Worm (Caenorhabditis elegans) whole organism, early embryonic: ENCODE results near the gene C35D10.7.

Source experiments
- B0310.2 ChIP-seq: sonication (generic microtip); optimal IDR thresholded peaks from 2 replicates; lab custom pipeline; 2016; ENCODE audit warnings: mild to moderate bottlenecking, missing genetic modification characterization, missing compliant biosample characterization
- F13C5.2 ChIP-seq: sonication (generic microtip); optimal IDR thresholded peaks from 2 replicates; lab custom pipeline; 2017; ENCODE audit warnings: mild to moderate bottlenecking, missing genetic modification characterization, inconsistent platforms, missing compliant biosample characterization
- aly-1 ChIP-seq: sonication (generic microtip); optimal IDR thresholded peaks from 2 replicates; lab custom pipeline; 2016; ENCODE audit warnings: missing genetic modification characterization, missing compliant biosample characterization
- ama-1 ChIP-seq: fragments of 150-350 bp; optimal IDR thresholded peaks from 2 replicates; lab custom pipeline; 2014
- ceh-13 ChIP-seq: fragments of 200-800 bp; sonication (Bioruptor generic); optimal IDR thresholded peaks from 2 replicates; lab custom pipeline; 2018; ENCODE audit warnings: mild to moderate bottlenecking, missing genetic modification characterization, missing compliant biosample characterization
- ceh-36 ChIP-seq: sonication (generic microtip); optimal IDR thresholded peaks from 2 replicates; lab custom pipeline; 2016; ENCODE audit warnings: missing genetic modification characterization, inconsistent platforms, missing compliant biosample characterization
- ets-7 ChIP-seq: sonication (generic microtip); optimal IDR thresholded peaks from 2 replicates; lab custom pipeline; 2016; ENCODE audit warnings: missing genotype, missing genetic modification characterization, missing compliant biosample characterization
- flt-1 ChIP-seq: fragments of 200-800 bp; sonication (Bioruptor generic); IDR thresholded peaks from 2 replicates; pipeline ENCODE4 v1.3.6; 2022; ENCODE audit warnings: missing genetic modification characterization, missing compliant biosample characterization
- hmbx-1 ChIP-seq: sonication (generic microtip); optimal IDR thresholded peaks from 2 replicates; lab custom pipeline; 2016; ENCODE audit warnings: mild to moderate bottlenecking, missing genetic modification characterization, missing compliant biosample characterization
- hmg-4 ChIP-seq: fragments of 200-800 bp; sonication (Bioruptor generic); optimal IDR thresholded peaks from 2 replicates; lab custom pipeline; 2018; ENCODE audit warnings: mild to moderate bottlenecking, missing genetic modification characterization, missing compliant biosample characterization
- hnd-1 ChIP-seq: sonication (generic microtip); optimal IDR thresholded peaks from 2 replicates; lab custom pipeline; 2016; ENCODE audit warnings: missing genetic modification characterization, missing compliant biosample characterization
- pes-1 ChIP-seq: fragments of 200-800 bp; sonication (Bioruptor generic); IDR thresholded peaks from 2 replicates; pipeline ENCODE4 v1.3.6; 2022; ENCODE audit warnings: missing genetic modification reagents, missing genetic modification characterization, missing compliant biosample characterization
- scrt-1 ChIP-seq: fragments of 200-800 bp; sonication (Bioruptor generic); IDR thresholded peaks from 2 replicates; pipeline ENCODE4 v1.3.6; 2022; ENCODE audit warnings: missing genetic modification characterization, missing compliant biosample characterization
- sea-1 ChIP-seq: fragments of 200-800 bp; sonication (Bioruptor generic); conservative IDR thresholded peaks from 2 replicates; pipeline ENCODE4 v1.3.6; 2022; ENCODE audit warnings: missing genetic modification characterization, missing compliant biosample characterization
- tbx-11 ChIP-seq: fragments of 200-800 bp; sonication (Bioruptor generic); IDR thresholded peaks from 2 replicates; pipeline ENCODE4 v1.3.6; 2022; ENCODE audit warnings: missing genetic modification characterization, missing compliant biosample characterization
- tbx-37 ChIP-seq: fragments of 200-800 bp; sonication (Bioruptor generic); conservative IDR thresholded peaks from 2 replicates; pipeline ENCODE4 v1.3.6; 2022; ENCODE audit warnings: missing genetic modification reagents, missing genetic modification characterization, missing compliant biosample characterization
- tra-4 ChIP-seq: sonication (generic microtip); optimal IDR thresholded peaks from 2 replicates; lab custom pipeline; 2017; ENCODE audit warnings: missing genetic modification characterization, missing compliant biosample characterization

Gene C35D10.7

DNA sequence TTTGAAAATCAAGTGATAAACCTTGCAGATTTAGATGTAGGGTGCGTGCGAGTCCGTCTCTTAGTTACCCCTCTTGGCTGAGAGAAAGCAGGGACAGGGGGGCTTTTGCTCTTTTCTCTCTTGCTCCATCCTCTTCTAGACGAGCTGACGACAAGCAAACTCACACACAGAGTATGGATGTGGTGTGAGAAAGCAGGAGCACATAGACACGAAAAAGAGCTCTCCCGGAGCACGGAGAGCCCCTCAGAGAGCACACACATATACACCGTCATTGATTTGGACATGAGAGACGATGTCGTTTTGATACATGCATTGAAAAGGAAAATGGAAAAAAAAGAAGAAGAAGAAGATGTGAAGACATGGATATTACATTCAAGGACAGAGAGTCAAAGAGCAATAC, 19.7 kb downstream of the C35D10.7 start:
- TF ChIP-seq B0310.2 (no peak), tbx-37 (GFP tag; lab: Robert Waterston, UW) (no peak), flt-1 (GFP tag; lab: Robert Waterston, UW) (no peak), aly-1 (tag; lab: Kevin White, UChicago) (no peak), pes-1 (no peak), tbx-11 (no peak), scrt-1 (GFP tag; lab: Robert Waterston, UW) (no peak), hnd-1 (tag; lab: Kevin White, UChicago) (no peak), ceh-36 (tag; lab: Kevin White, UChicago) (no peak), ceh-13 (GFP tag; lab: Kevin White, UChicago) (no peak), hmbx-1 (tag; lab: Kevin White, UChicago) (no peak), F13C5.2 (tag; lab: Kevin White, UChicago) (no peak), sea-1 (GFP tag; lab: Robert Waterston, UW) (no peak), ets-7 (tag; lab: Kevin White, UChicago) (no peak), tra-4 (tag; lab: Kevin White, UChicago) (no peak), hmg-4 (GFP tag; lab: Kevin White, UChicago) (no peak)

DNA sequence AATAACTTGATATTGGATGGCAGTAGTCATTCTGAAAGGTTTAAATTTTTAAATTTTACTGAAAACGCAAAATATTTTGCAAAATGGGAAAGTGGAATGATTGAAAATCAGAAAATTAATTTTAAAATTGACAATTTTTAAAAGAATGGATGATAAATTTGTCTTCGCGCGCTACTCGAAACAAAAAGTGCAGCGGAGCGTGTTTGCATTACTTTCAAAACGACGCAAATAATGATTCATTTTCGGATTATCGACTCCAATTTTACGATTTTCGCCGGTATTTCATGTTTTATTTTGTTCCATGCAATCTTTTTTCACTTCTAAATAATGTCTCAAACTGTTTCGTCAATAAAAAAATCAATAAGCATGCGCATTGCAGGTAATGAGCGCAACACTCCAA, 22.3 kb downstream of the C35D10.7 start, which contains the start of the genes tost-1 and arx-6:
Gene tost-1, minus strand, starts transcription at position 31 of the 400 bp plus-strand sequence.
Gene arx-6, plus strand, starts transcription at position 378 of the 400 bp plus-strand sequence.
- TF ChIP-seq ceh-13 (GFP tag; lab: Kevin White, UChicago) (no peak), F13C5.2 (tag; lab: Kevin White, UChicago) (no peak), hmg-4 (GFP tag; lab: Kevin White, UChicago) (peak; percentile 35)

DNA sequence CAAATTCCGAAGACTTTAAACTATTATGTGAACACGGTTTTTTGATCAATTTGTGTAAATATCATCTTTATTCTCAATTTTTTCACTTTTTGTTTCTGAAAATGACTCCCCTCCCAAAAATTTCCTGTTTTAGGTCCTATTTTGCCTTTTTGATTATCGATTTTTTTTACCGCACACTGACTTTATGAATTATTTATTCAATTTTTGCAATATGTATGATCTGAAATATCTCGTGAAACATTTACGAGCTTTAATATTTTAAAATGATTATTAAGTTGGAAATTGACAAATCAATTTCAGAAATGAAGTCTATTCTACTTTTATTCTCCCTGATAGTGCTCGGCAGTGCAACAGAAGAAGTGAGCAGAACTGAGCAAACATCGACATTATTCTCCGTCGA, 23.5 kb downstream of the C35D10.7 start, which contains the start of gene C35D10.1:
Gene C35D10.1, plus strand, starts transcription at position 301 of the 400 bp plus-strand sequence.
- TF ChIP-seq hnd-1 (tag; lab: Kevin White, UChicago) (no peak), pes-1 (no peak), hmg-4 (GFP tag; lab: Kevin White, UChicago) (no peak), flt-1 (GFP tag; lab: Robert Waterston, UW) (no peak), tbx-11 (no peak), hmbx-1 (tag; lab: Kevin White, UChicago) (no peak)

DNA sequence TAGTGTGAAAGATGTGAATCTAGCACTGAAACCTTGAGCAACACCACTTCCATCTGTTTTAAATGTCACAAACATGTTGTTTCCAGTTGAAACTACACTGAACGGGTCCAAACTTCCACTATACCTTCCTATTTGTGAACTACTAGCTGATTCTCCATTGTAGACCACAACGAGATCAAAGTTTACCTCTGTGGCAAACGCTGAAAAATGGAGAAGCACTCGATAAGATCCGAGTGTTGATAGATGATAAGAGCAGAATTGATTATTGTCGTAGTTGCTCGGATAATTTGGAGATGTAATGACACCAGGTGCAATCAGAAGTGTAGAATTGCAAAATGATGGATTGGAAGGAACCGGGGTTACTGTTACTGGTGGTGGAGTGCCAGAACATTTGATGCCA, 26.0 kb downstream of the C35D10.7 start:
- TF ChIP-seq B0310.2, result no peak
- no peak for TF ChIP-seq hmbx-1 (tag; lab: Kevin White, UChicago)
- no peak for TF ChIP-seq hnd-1 (tag; lab: Kevin White, UChicago)
- TF ChIP-seq pes-1, result no peak
- no peak for TF ChIP-seq F13C5.2 (tag; lab: Kevin White, UChicago)
- no peak for TF ChIP-seq ceh-13 (GFP tag; lab: Kevin White, UChicago)
- no peak for TF ChIP-seq ama-1 (lab: Kevin White, UChicago)
- TF ChIP-seq hmg-4 (GFP tag; lab: Kevin White, UChicago), result no peak
- no peak for TF ChIP-seq scrt-1 (GFP tag; lab: Robert Waterston, UW)

DNA sequence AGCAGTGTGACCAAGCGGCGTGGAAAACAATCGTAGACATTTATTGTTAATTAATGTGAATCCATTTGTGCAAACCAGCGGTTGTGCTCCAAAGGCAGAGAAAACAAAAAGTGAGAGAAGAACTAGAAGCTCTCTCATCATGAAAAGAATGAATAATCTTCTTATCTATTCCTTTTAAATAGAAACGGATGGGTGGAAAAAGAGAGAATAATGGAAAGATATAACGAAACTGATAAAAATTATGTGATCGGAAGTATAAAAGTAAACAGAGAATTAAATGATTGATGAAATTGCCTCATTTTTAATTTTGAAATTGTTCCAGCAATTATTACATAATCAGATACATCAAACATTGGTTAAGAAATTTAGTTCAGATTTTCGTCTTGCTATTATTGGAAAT, 27.4 kb downstream of the C35D10.7 start, which contains the start of gene clec-5:
Gene clec-5, minus strand, starts transcription at position 178 of the 400 bp plus-strand sequence.
- no peak for TF ChIP-seq ceh-13 (GFP tag; lab: Kevin White, UChicago)
- no peak for TF ChIP-seq ceh-36 (tag; lab: Kevin White, UChicago)
- TF ChIP-seq ama-1 (lab: Kevin White, UChicago), result no peak
- TF ChIP-seq hmg-4 (GFP tag; lab: Kevin White, UChicago), result no peak
- TF ChIP-seq aly-1 (tag; lab: Kevin White, UChicago), result no peak
- TF ChIP-seq hmbx-1 (tag; lab: Kevin White, UChicago), result no peak
- no peak for TF ChIP-seq F13C5.2 (tag; lab: Kevin White, UChicago)
- TF ChIP-seq sea-1 (GFP tag; lab: Robert Waterston, UW), result no peak

DNA sequence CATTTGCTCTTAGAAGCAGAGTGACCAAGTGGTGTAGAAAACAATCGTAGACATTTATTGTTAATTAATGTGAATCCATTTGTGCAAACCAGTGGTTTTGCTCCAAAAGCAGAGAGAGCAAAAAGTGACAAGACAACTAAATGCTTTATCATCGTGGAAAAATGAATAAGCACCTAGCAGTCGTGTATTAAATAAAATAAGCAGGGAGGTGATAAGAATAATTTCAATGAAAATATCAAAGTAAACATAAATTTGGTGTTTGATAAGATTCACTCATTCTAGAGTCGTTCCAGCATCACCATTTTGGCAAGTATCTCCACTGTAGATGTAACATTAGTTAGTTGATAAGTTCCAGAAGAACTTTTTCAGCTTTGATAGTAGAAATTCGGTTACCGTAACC, 31.3 kb downstream of the C35D10.7 start, which contains the start of gene clec-6:
Gene clec-6, minus strand, starts transcription at position 154 of the 400 bp plus-strand sequence.
- TF ChIP-seq tra-4 (tag; lab: Kevin White, UChicago) (no peak), hmbx-1 (tag; lab: Kevin White, UChicago) (no peak), ama-1 (lab: Kevin White, UChicago) (no peak), scrt-1 (GFP tag; lab: Robert Waterston, UW) (no peak), tbx-11 (no peak), flt-1 (GFP tag; lab: Robert Waterston, UW) (no peak), B0310.2 (no peak), sea-1 (GFP tag; lab: Robert Waterston, UW) (no peak), hnd-1 (tag; lab: Kevin White, UChicago) (no peak), aly-1 (tag; lab: Kevin White, UChicago) (no peak), ets-7 (tag; lab: Kevin White, UChicago) (no peak), pes-1 (no peak), F13C5.2 (tag; lab: Kevin White, UChicago) (no peak), ceh-13 (GFP tag; lab: Kevin White, UChicago) (no peak), ceh-36 (tag; lab: Kevin White, UChicago) (no peak)

DNA sequence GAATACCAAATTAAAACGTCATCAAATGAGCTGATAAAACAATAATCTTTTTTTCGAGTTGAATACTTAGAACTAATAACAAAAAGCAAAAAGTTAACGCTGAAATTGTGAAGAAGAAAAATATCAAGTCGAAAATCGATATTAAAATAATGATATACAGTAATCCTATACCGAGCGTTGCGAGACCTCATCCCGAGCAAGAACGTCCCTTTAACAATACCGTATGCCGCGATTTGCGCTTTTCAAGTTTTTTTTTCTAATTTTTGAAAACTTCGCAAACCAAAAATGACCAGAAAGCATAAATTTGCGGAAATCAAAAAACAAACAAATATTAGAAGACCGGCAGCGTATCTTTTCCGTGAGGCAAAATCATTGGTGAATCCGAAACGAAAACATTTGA, 35.0 kb downstream of the C35D10.7 start, which contains the start of gene F26F4.5:
Gene F26F4.5, minus strand, starts transcription at position 256 of the 400 bp plus-strand sequence.
- no peak for TF ChIP-seq ama-1 (lab: Kevin White, UChicago)
- TF ChIP-seq hnd-1 (tag; lab: Kevin White, UChicago), result no peak
- TF ChIP-seq pes-1, result no peak
- no peak for TF ChIP-seq F13C5.2 (tag; lab: Kevin White, UChicago)
- TF ChIP-seq ceh-36 (tag; lab: Kevin White, UChicago), result no peak
- no peak for TF ChIP-seq B0310.2
- no peak for TF ChIP-seq ets-7 (tag; lab: Kevin White, UChicago)
- TF ChIP-seq scrt-1 (GFP tag; lab: Robert Waterston, UW), result no peak
- no peak for TF ChIP-seq tbx-11
- no peak for TF ChIP-seq hmbx-1 (tag; lab: Kevin White, UChicago)
- no peak for TF ChIP-seq flt-1 (GFP tag; lab: Robert Waterston, UW)
- no peak for TF ChIP-seq tra-4 (tag; lab: Kevin White, UChicago)
- no peak for TF ChIP-seq ceh-13 (GFP tag; lab: Kevin White, UChicago)
- TF ChIP-seq tbx-37 (GFP tag; lab: Robert Waterston, UW), result no peak
- TF ChIP-seq sea-1 (GFP tag; lab: Robert Waterston, UW), result no peak
- no peak for TF ChIP-seq aly-1 (tag; lab: Kevin White, UChicago)
- no peak for TF ChIP-seq hmg-4 (GFP tag; lab: Kevin White, UChicago)
